Fruit fly (Drosophila melanogaster) whole organism, embryonic: ENCODE data around the gene inc.

Experiments used
- Bgb ChIP-seq: fragments of 200-800 bp; sonication (Bioruptor generic); IDR thresholded peaks from 2 replicates; pipeline ENCODE4 v1.3.6; 2022; ENCODE audit warnings: missing biosample characterization, missing genetic modification characterization; ENCODE audit not compliant: partially characterized antibody
- BtbVII ChIP-seq: fragments of 200-800 bp; sonication (Bioruptor generic); optimal IDR thresholded peaks from 3 replicates; lab custom pipeline; 2017; ENCODE audit warnings: missing biosample characterization, mild to moderate bottlenecking, missing genetic modification characterization
- CG10565 ChIP-seq: fragments of 200-800 bp; sonication (Bioruptor generic); optimal IDR thresholded peaks from 3 replicates; lab custom pipeline; 2016; ENCODE audit warnings: missing biosample characterization, mild to moderate bottlenecking, missing genetic modification characterization
- CG10959 ChIP-seq: fragments of 200-800 bp; sonication (Bioruptor generic); IDR thresholded peaks from 2 replicates; pipeline ENCODE4 v1.3.6; 2022; ENCODE audit warnings: missing biosample characterization, missing genetic modification characterization
- CG12071 ChIP-seq: fragments of 200-800 bp; sonication (Bioruptor generic); optimal IDR thresholded peaks from 3 replicates; lab custom pipeline; 2018; ENCODE audit warnings: missing biosample characterization, mild to moderate bottlenecking, missing genetic modification characterization
- CG1233 ChIP-seq: fragments of 200-800 bp; sonication (Bioruptor generic); optimal IDR thresholded peaks from 4 replicates; lab custom pipeline; 2018; ENCODE audit warnings: missing biosample characterization, mild to moderate bottlenecking, missing genetic modification characterization
- CG13296 ChIP-seq: fragments of 200-800 bp; sonication (Bioruptor generic); optimal IDR thresholded peaks from 3 replicates; lab custom pipeline; 2018; ENCODE audit warnings: missing biosample characterization, mild to moderate bottlenecking, missing genetic modification characterization
- CG14441 ChIP-seq: fragments of 200-800 bp; sonication (Bioruptor generic); IDR thresholded peaks from 2 replicates; pipeline ENCODE4 v1.3.6; 2022; ENCODE audit warnings: missing biosample characterization, missing genetic modification characterization
- CG2202 ChIP-seq: fragments of 200-800 bp; sonication (Bioruptor generic); optimal IDR thresholded peaks from 2 replicates; lab custom pipeline; 2018; ENCODE audit warnings: missing biosample characterization, mild to moderate bottlenecking, missing genetic modification characterization
- CG2712 ChIP-seq: fragments of 200-800 bp; optimal IDR thresholded peaks from 3 replicates; lab custom pipeline; 2019; ENCODE audit warnings: missing biosample characterization, mild to moderate bottlenecking, missing genetic modification characterization, moderate library complexity
- CG31441 ChIP-seq: fragments of 200-800 bp; sonication (Bioruptor generic); IDR thresholded peaks from 2 replicates; pipeline ENCODE4 v1.3.6; 2022; ENCODE audit warnings: missing biosample characterization, missing genetic modification characterization
- CG9932 ChIP-seq: fragments of 200-800 bp; sonication (Bioruptor generic); IDR thresholded peaks from 2 replicates; pipeline ENCODE4 v1.3.6; 2022; ENCODE audit warnings: missing biosample characterization, missing genetic modification characterization
- CHES-1-like ChIP-seq: fragments of 200-800 bp; sonication (Bioruptor generic); optimal IDR thresholded peaks from 2 replicates; lab custom pipeline; 2016; ENCODE audit warnings: missing biosample characterization, missing genetic modification characterization
- Chrac-16 ChIP-seq: fragments of 200-800 bp; sonication (Bioruptor generic); optimal IDR thresholded peaks from 3 replicates; lab custom pipeline; 2016; ENCODE audit warnings: missing biosample characterization, missing genetic modification characterization
- CoRest ChIP-seq: fragments of 200-800 bp; sonication (Bioruptor generic); optimal IDR thresholded peaks from 3 replicates; lab custom pipeline; 2018; ENCODE audit warnings: missing biosample characterization, mild to moderate bottlenecking, missing genetic modification characterization, moderate library complexity
- Doc3 ChIP-seq: fragments of 200-800 bp; sonication (Bioruptor generic); IDR thresholded peaks from 3 replicates; pipeline ENCODE4 v1.3.6; 2022; ENCODE audit warnings: missing biosample characterization, missing genetic modification characterization; ENCODE audit not compliant: partially characterized antibody
- Eip74EF ChIP-seq, 2 experiments: fragments of 200-800 bp in 1 of 2; fragments of >200 bp in 1 of 2; sonication (Bioruptor generic) in 1 of 2; optimal IDR thresholded peaks; 2 replicates each; lab custom pipeline; 2017 to 2019; ENCODE audit warnings: missing biosample characterization in 2 of 2, missing genetic modification characterization in 2 of 2, mild to moderate bottlenecking in 1 of 2, moderate library complexity in 1 of 2
- Hey ChIP-seq: fragments of 200-800 bp; sonication (Bioruptor generic); optimal IDR thresholded peaks from 3 replicates; lab custom pipeline; 2018; ENCODE audit warnings: missing biosample characterization, mild to moderate bottlenecking, missing genetic modification characterization
- HmgD ChIP-seq: fragments of 200-800 bp; sonication (Bioruptor generic); optimal IDR thresholded peaks from 3 replicates; lab custom pipeline; 2016; ENCODE audit warnings: missing biosample characterization, missing genetic modification characterization
- Hr39 ChIP-seq: fragments of >200 bp; optimal IDR thresholded peaks from 2 replicates; lab custom pipeline; 2017
- Lhr ChIP-seq: fragments of 200-800 bp; sonication (Bioruptor generic); optimal IDR thresholded peaks from 3 replicates; lab custom pipeline; 2017; ENCODE audit warnings: mild to moderate bottlenecking, missing biosample characterization, missing genetic modification reagents, missing genetic modification characterization
- MESR4 ChIP-seq: fragments of 200-800 bp; sonication (Bioruptor generic); optimal IDR thresholded peaks from 2 replicates; lab custom pipeline; 2018; ENCODE audit warnings: missing biosample characterization, mild to moderate bottlenecking, missing genetic modification characterization, moderate library complexity
- NC2β ChIP-seq: fragments of 200-800 bp; sonication (Bioruptor generic); optimal IDR thresholded peaks from 2 replicates; lab custom pipeline; 2016; ENCODE audit warnings: missing biosample characterization, missing genetic modification characterization
- Opbp ChIP-seq: fragments of 200-800 bp; sonication (Bioruptor generic); IDR thresholded peaks from 3 replicates; pipeline ENCODE4 v1.3.6; 2022; ENCODE audit warnings: missing biosample characterization, missing genetic modification characterization; ENCODE audit not compliant: partially characterized antibody
- Ptx1 ChIP-seq: fragments of 200-800 bp; sonication (Bioruptor generic); IDR thresholded peaks from 2 replicates; pipeline ENCODE4 v1.3.6; 2022; ENCODE audit warnings: missing biosample characterization, missing genetic modification characterization
- Sox102F ChIP-seq: fragments of 200-800 bp; sonication (Bioruptor generic); optimal IDR thresholded peaks from 2 replicates; lab custom pipeline; 2018; ENCODE audit warnings: missing biosample characterization, mild to moderate bottlenecking, missing genetic modification characterization, moderate library complexity
- Spps ChIP-seq: fragments of 200-800 bp; sonication (Bioruptor generic); optimal IDR thresholded peaks from 2 replicates; lab custom pipeline; 2018; ENCODE audit warnings: missing biosample characterization, mild to moderate bottlenecking, missing genetic modification characterization
- Sry-β ChIP-seq: fragments of 200-800 bp; sonication (Bioruptor generic); optimal IDR thresholded peaks from 2 replicates; lab custom pipeline; 2018; ENCODE audit warnings: missing biosample characterization, mild to moderate bottlenecking, missing genetic modification characterization, moderate library complexity
- Ssrp ChIP-seq: fragments of 200-800 bp; sonication (Bioruptor generic); optimal IDR thresholded peaks from 2 replicates; lab custom pipeline; 2018; ENCODE audit warnings: missing biosample characterization, mild to moderate bottlenecking, missing genetic modification characterization, moderate library complexity
- ara ChIP-seq: fragments of 200-800 bp; sonication (Bioruptor generic); IDR thresholded peaks from 2 replicates; pipeline ENCODE4 v1.3.6; 2022; ENCODE audit warnings: missing biosample characterization, missing genetic modification characterization
- az2 ChIP-seq: fragments of 200-800 bp; sonication (Bioruptor generic); optimal IDR thresholded peaks from 3 replicates; lab custom pipeline; 2016; ENCODE audit warnings: missing biosample characterization, missing genetic modification characterization
- btn ChIP-seq: fragments of 200-800 bp; sonication (Bioruptor generic); optimal IDR thresholded peaks from 2 replicates; lab custom pipeline; 2016; ENCODE audit warnings: missing biosample characterization, missing genetic modification characterization
- cad ChIP-seq: fragments of >200 bp; optimal IDR thresholded peaks from 2 replicates; lab custom pipeline; 2017; ENCODE audit warnings: missing biosample characterization, missing genetic modification characterization
- cg ChIP-seq: fragments of 200-800 bp; sonication (Bioruptor generic); optimal IDR thresholded peaks from 3 replicates; lab custom pipeline; 2019; ENCODE audit warnings: missing biosample characterization, mild to moderate bottlenecking, missing genetic modification characterization, moderate library complexity
- disco-r ChIP-seq: fragments of 200-800 bp; sonication (Bioruptor generic); optimal IDR thresholded peaks from 2 replicates; lab custom pipeline; 2016; ENCODE audit warnings: missing biosample characterization, missing genetic modification characterization
- eyg ChIP-seq: fragments of 200-800 bp; sonication (Bioruptor generic); optimal IDR thresholded peaks from 3 replicates; lab custom pipeline; 2016; ENCODE audit warnings: missing biosample characterization, missing genetic modification characterization
- fd64A ChIP-seq: fragments of 200-800 bp; sonication (Bioruptor generic); optimal IDR thresholded peaks from 3 replicates; lab custom pipeline; 2018; ENCODE audit warnings: missing biosample characterization, mild to moderate bottlenecking, missing genetic modification characterization
- gt ChIP-seq: fragments of 200-800 bp; sonication (Bioruptor generic); IDR thresholded peaks from 2 replicates; pipeline ENCODE4 v1.3.6; 2022; ENCODE audit warnings: missing biosample characterization, missing genetic modification characterization
- hbn ChIP-seq: fragments of 200-800 bp; sonication (Bioruptor generic); IDR thresholded peaks from 2 replicates; pipeline ENCODE4 v1.3.6; 2022; ENCODE audit warnings: missing biosample characterization, missing genetic modification characterization; ENCODE audit not compliant: partially characterized antibody
- oc ChIP-seq: fragments of 200-800 bp; sonication (Bioruptor generic); optimal IDR thresholded peaks from 2 replicates; lab custom pipeline; 2018; ENCODE audit warnings: missing biosample characterization, mild to moderate bottlenecking, missing genetic modification characterization, moderate library complexity
- odd ChIP-seq: fragments of 200-800 bp; sonication (Bioruptor generic); optimal IDR thresholded peaks from 2 replicates; lab custom pipeline; 2017; ENCODE audit warnings: missing biosample characterization, mild to moderate bottlenecking, missing genetic modification characterization
- pnt ChIP-seq: fragments of 200-800 bp; sonication (Bioruptor generic); optimal IDR thresholded peaks from 3 replicates; lab custom pipeline; 2016; ENCODE audit warnings: missing biosample characterization, missing genetic modification characterization
- schlank ChIP-seq: fragments of 200-800 bp; sonication (Bioruptor generic); optimal IDR thresholded peaks from 2 replicates; lab custom pipeline; 2018; ENCODE audit warnings: missing biosample characterization, mild to moderate bottlenecking, missing genetic modification characterization
- scrt ChIP-seq: fragments of 200-800 bp; sonication (Bioruptor generic); optimal IDR thresholded peaks from 2 replicates; lab custom pipeline; 2018; ENCODE audit warnings: missing biosample characterization, mild to moderate bottlenecking, missing genetic modification characterization, moderate library complexity
- sisA ChIP-seq: fragments of 200-800 bp; sonication (Bioruptor generic); IDR thresholded peaks from 2 replicates; pipeline ENCODE4 v1.3.6; 2022; ENCODE audit warnings: missing biosample characterization, missing genetic modification characterization
- slou ChIP-seq: fragments of 200-800 bp; sonication (Bioruptor generic); optimal IDR thresholded peaks from 3 replicates; lab custom pipeline; 2016; ENCODE audit warnings: missing biosample characterization, missing genetic modification characterization
- trem ChIP-seq: fragments of 200-800 bp; optimal IDR thresholded peaks from 3 replicates; lab custom pipeline; 2019; ENCODE audit warnings: missing biosample characterization, mild to moderate bottlenecking, missing genetic modification characterization, moderate library complexity
- unc-4 ChIP-seq: fragments of 200-800 bp; sonication (Bioruptor generic); IDR thresholded peaks from 2 replicates; pipeline ENCODE4 v1.3.6; 2022; ENCODE audit warnings: missing biosample characterization, missing genetic modification characterization; ENCODE audit not compliant: partially characterized antibody
- wdn ChIP-seq: fragments of 200-800 bp; sonication (Bioruptor generic); IDR thresholded peaks from 2 replicates; pipeline ENCODE4 v1.3.6; 2022; ENCODE audit warnings: missing biosample characterization, missing genetic modification characterization

The inc gene

DNA sequence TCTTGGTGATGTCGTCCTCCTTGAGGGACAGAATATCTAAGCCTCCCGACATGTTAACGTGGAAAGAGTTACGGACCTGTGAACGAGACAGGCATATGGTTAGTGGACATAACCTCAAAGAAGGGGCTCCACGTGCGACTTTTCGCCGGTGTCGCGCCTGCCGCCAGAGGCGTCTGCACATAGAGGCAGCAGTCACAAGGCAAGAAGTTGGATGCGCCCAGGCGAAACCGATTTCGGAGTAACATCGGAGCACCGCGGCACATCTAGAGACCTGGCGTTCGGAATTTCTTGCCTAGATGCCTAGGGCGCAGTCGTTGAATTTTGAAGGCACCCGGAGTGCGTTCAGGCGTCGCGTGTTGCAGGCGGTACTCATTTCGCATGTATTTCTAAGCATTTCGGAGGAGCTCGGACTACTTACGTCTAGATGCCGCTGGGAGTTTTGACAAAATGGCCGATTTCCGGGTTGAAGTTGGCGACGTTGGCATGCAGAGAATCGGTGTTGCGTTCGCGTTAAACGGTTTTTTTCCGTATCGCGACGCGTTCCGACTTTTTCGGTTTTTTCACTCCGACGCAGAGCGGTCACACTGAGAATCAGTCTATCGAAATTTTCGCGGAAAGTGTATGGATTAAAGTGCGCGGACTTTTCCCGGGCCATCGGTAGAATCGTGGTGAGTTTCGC is at the start of gene inc, which contains the start of gene sta (continued):
- peak; percentile 65 for TF ChIP-seq oc (tag; lab: Kevin White, UChicago)
- peak; percentile 15 for TF ChIP-seq Chrac-16 (GFP tag; lab: Kevin White, UChicago)
- TF ChIP-seq cg (GFP tag; lab: Kevin White, UChicago): no peak
- peak; percentile 77 for TF ChIP-seq CG12071 (GFP tag; lab: Kevin White, UChicago)
- peak; percentile 79 for TF ChIP-seq CG13296
- peak; percentile 52 for TF ChIP-seq fd64A (GFP tag; lab: Kevin White, UChicago)
- TF ChIP-seq slou (GFP tag; lab: Kevin White, UChicago): peak; percentile 17
- TF ChIP-seq pnt (GFP tag; lab: Kevin White, UChicago): no peak
- TF ChIP-seq hbn (GFP tag; lab: Robert Waterston, UW): peak; percentile 57
- TF ChIP-seq scrt (GFP tag; lab: Kevin White, UChicago): peak; percentile 73
- no peak for TF ChIP-seq gt (GFP tag; lab: Robert Waterston, UW)
- peak; percentile 91 for TF ChIP-seq NC2β (GFP tag; lab: Kevin White, UChicago)
- TF ChIP-seq btn (GFP tag; lab: Kevin White, UChicago): peak; percentile 38
- no peak for TF ChIP-seq sisA (GFP tag; lab: Robert Waterston, UW)
- TF ChIP-seq Ssrp: peak; percentile 25
- peak; percentile 81 for TF ChIP-seq trem (tag; lab: Kevin White, UChicago)
- peak; percentile 74 for TF ChIP-seq HmgD (GFP tag; lab: Kevin White, UChicago)
- TF ChIP-seq az2: no peak
- TF ChIP-seq Bgb (GFP tag; lab: Robert Waterston, UW): peak; percentile 64
- TF ChIP-seq Doc3: peak; percentile 42; the same call in 1 of the 3 replicates
- TF ChIP-seq disco-r (GFP tag; lab: Kevin White, UChicago): no peak
- TF ChIP-seq Sry-β (GFP tag; lab: Kevin White, UChicago): peak; percentile 11
- peak; percentile 69 for TF ChIP-seq CG2712 (tag; lab: Kevin White, UChicago)
- peak; percentile 92 for TF ChIP-seq Lhr (GFP tag; lab: Kevin White, UChicago)
- TF ChIP-seq unc-4 (GFP tag; lab: Robert Waterston, UW): peak; percentile 72
- no peak for TF ChIP-seq cad (GFP tag; lab: Kevin White, UChicago)
- TF ChIP-seq Spps (tag; lab: Kevin White, UChicago): no peak
- peak; percentile 72 for TF ChIP-seq CG31441
- TF ChIP-seq CG10565 (GFP tag; lab: Kevin White, UChicago): no peak
- no peak for TF ChIP-seq ara (GFP tag; lab: Robert Waterston, UW)
- TF ChIP-seq Sox102F (GFP tag; lab: Kevin White, UChicago): no peak
- TF ChIP-seq CG2202: peak; percentile 66
- TF ChIP-seq CG14441 (GFP tag; lab: Robert Waterston, UW): no peak
- no peak for TF ChIP-seq Ptx1
- peak; percentile 67 for TF ChIP-seq Hey (tag; lab: Kevin White, UChicago)
- no peak for TF ChIP-seq CG10959 (GFP tag; lab: Robert Waterston, UW)
- TF ChIP-seq odd (GFP tag; lab: Kevin White, UChicago): peak; percentile 69
- TF ChIP-seq CoRest: peak; percentile 44
- peak; percentile 33; the same call in 1 of the 2 replicates for TF ChIP-seq wdn
- peak; percentile 84 for TF ChIP-seq CHES-1-like (GFP tag; lab: Kevin White, UChicago)
- TF ChIP-seq BtbVII (GFP tag; lab: Kevin White, UChicago): peak; percentile 84
- TF ChIP-seq Eip74EF (GFP tag; optimal IDR thresholded peaks at IDR 0.05; lab: Kevin White, UChicago): peak in 1 of 2 experiments; percentile 90
- no peak for TF ChIP-seq Hr39 (lab: Kevin White, UChicago)
- peak; percentile 26 for TF ChIP-seq eyg
- peak; percentile 53; the same call in 1 of the 2 replicates for TF ChIP-seq CG9932 (GFP tag; lab: Robert Waterston, UW)
- peak; percentile 96 for TF ChIP-seq MESR4
- TF ChIP-seq Opbp (GFP tag; lab: Robert Waterston, UW): peak; percentile 81
- TF ChIP-seq schlank (tag; lab: Kevin White, UChicago): peak; percentile 67
- TF ChIP-seq CG1233 (GFP tag; lab: Kevin White, UChicago): peak; percentile 64
